Worm (Caenorhabditis elegans): ENCODE results near the gene T19E7.6.
A peak's percentile ranks its signal among the peaks of the same experiment; 100 is the strongest.

- TF ChIP-seq elt-2 (tag; optimal IDR thresholded peaks at IDR 0.05) (no peak), nhr-28 (tag; optimal IDR thresholded peaks at IDR 0.05) (no peak), pha-4 (tag; optimal IDR thresholded peaks at IDR 0.05) (no peak), nfya-1 (tag; optimal IDR thresholded peaks at IDR 0.05; ENCODE audit: insufficient read depth) (no peak), nhr-23 (tag; optimal IDR thresholded peaks at IDR 0.05) (no peak), nhr-25 (tag; optimal IDR thresholded peaks at IDR 0.05) (peak; percentile 64), nhr-76 (tag; optimal IDR thresholded peaks at IDR 0.05) (no peak), nhr-237 (tag; optimal IDR thresholded peaks at IDR 0.05) (no peak), nhr-11 (tag; optimal IDR thresholded peaks at IDR 0.05) (no peak), elt-1 (tag; optimal IDR thresholded peaks at IDR 0.05) (no peak), eor-1 (tag; optimal IDR thresholded peaks at IDR 0.05) (no peak), lin-15B (tag; optimal IDR thresholded peaks at IDR 0.05) (no peak), ztf-4 (tag; optimal IDR thresholded peaks at IDR 0.05) (no peak), fkh-10 (GFP tag; optimal IDR thresholded peaks at IDR 0.05) (no peak)
Observed at ce11 chrIV:5700372-5700771, 31.1 kb upstream of the T19E7.6 start.
